Worm (Caenorhabditis elegans) whole organism, young adult: ENCODE measurements around the gene K10G4.10.

ENCODE experiments used
- B0035.1 ChIP-seq: sonication (generic microtip); optimal IDR thresholded peaks from 2 replicates; lab custom pipeline; 2016; ENCODE audit warnings: missing genetic modification characterization, mild to moderate bottlenecking, missing compliant biosample characterization, missing genotype, missing genetic modification reagents
- B0336.3 ChIP-seq: fragments of 200-800 bp; sonication (Bioruptor generic); IDR thresholded peaks from 2 replicates; pipeline ENCODE4 v1.3.6; 2022; ENCODE audit warnings: missing genetic modification characterization, missing compliant biosample characterization
- F23B12.7 ChIP-seq: sonication (generic microtip); optimal IDR thresholded peaks from 2 replicates; lab custom pipeline; 2017; ENCODE audit warnings: missing genetic modification characterization, mild to moderate bottlenecking, missing compliant biosample characterization, antibody characterized with exemption, moderate library complexity; ENCODE audit not compliant: insufficient read depth
- F39B2.1 ChIP-seq: fragments of 200-800 bp; sonication (Bioruptor generic); IDR thresholded peaks from 2 replicates; pipeline ENCODE4 v1.3.6; 2022; ENCODE audit warnings: missing genetic modification reagents, missing genetic modification characterization, missing compliant biosample characterization
- F49E8.2 ChIP-seq: sonication (generic microtip); optimal IDR thresholded peaks from 3 replicates; lab custom pipeline; 2017; ENCODE audit warnings: missing genetic modification characterization, mild to moderate bottlenecking, missing compliant biosample characterization, antibody characterized with exemption, moderate library complexity; ENCODE audit not compliant: insufficient read depth
- T07F8.4 ChIP-seq: sonication (generic microtip); optimal IDR thresholded peaks from 2 replicates; lab custom pipeline; 2016; ENCODE audit warnings: mild to moderate bottlenecking, missing genetic modification characterization, moderate library complexity, missing compliant biosample characterization
- Y53G8AR.9 ChIP-seq: fragments of 200-800 bp; sonication (Bioruptor generic); conservative IDR thresholded peaks from 2 replicates; pipeline ENCODE4 v1.3.6; 2022; ENCODE audit warnings: missing genetic modification reagents, missing genetic modification characterization, missing compliant biosample characterization
- Y95B8A.8 ChIP-seq: fragments of 200-800 bp; sonication (Bioruptor generic); IDR thresholded peaks from 2 replicates; pipeline ENCODE4 v1.3.6; 2022; ENCODE audit warnings: missing genetic modification reagents, missing genetic modification characterization, missing compliant biosample characterization
- aptf-3 ChIP-seq: fragments of 200-800 bp; sonication (Bioruptor generic); IDR thresholded peaks from 2 replicates; pipeline ENCODE4 v1.3.6; 2022; ENCODE audit warnings: missing genetic modification characterization, missing compliant biosample characterization
- atf-7 ChIP-seq: sonication (generic microtip); optimal IDR thresholded peaks from 2 replicates; lab custom pipeline; 2017; ENCODE audit warnings: mild to moderate bottlenecking, missing genetic modification characterization, missing compliant biosample characterization
- attf-6 ChIP-seq: fragments of 200-800 bp; sonication (Bioruptor generic); IDR thresholded peaks from 2 replicates; pipeline ENCODE4 v1.3.6; 2022; ENCODE audit warnings: missing genetic modification reagents, missing genetic modification characterization, missing compliant biosample characterization
- ccch-3 ChIP-seq: fragments of 200-800 bp; sonication (Bioruptor generic); optimal IDR thresholded peaks from 2 replicates; lab custom pipeline; 2018; ENCODE audit warnings: mild to moderate bottlenecking, missing genetic modification characterization, missing compliant biosample characterization
- cebp-2 ChIP-seq: fragments of 200-800 bp; sonication (Bioruptor generic); IDR thresholded peaks from 2 replicates; pipeline ENCODE4 v1.3.6; 2022; ENCODE audit warnings: missing genetic modification characterization, missing compliant biosample characterization
- ceh-40 ChIP-seq: fragments of 200-800 bp; sonication (Bioruptor generic); IDR thresholded peaks from 2 replicates; pipeline ENCODE4 v1.3.6; 2022; ENCODE audit warnings: missing genetic modification characterization, missing compliant biosample characterization
- ceh-58 ChIP-seq: fragments of 200-800 bp; sonication (Bioruptor generic); IDR thresholded peaks from 2 replicates; pipeline ENCODE4 v1.3.6; 2022; ENCODE audit warnings: missing genetic modification characterization, missing compliant biosample characterization
- die-1 ChIP-seq: sonication (generic microtip); optimal IDR thresholded peaks from 2 replicates; lab custom pipeline; 2016; ENCODE audit warnings: missing genotype, mild to moderate bottlenecking, missing genetic modification characterization, missing compliant biosample characterization
- dpff-1 ChIP-seq: sonication (generic microtip); optimal IDR thresholded peaks from 2 replicates; lab custom pipeline; 2017; ENCODE audit warnings: mild to moderate bottlenecking, missing genetic modification characterization, missing compliant biosample characterization
- fkh-3 ChIP-seq: sonication (generic microtip); optimal IDR thresholded peaks from 2 replicates; lab custom pipeline; 2016; ENCODE audit warnings: mild to moderate bottlenecking, missing genetic modification characterization, missing compliant biosample characterization
- hlh-26 ChIP-seq: fragments of 200-800 bp; sonication (Bioruptor generic); conservative IDR thresholded peaks from 2 replicates; pipeline ENCODE4 v1.3.6; 2022; ENCODE audit warnings: missing genetic modification reagents, missing genetic modification characterization, missing compliant biosample characterization
- hmg-20 ChIP-seq: fragments of 200-800 bp; sonication (Bioruptor generic); IDR thresholded peaks from 2 replicates; pipeline ENCODE4 v1.3.6; 2022; ENCODE audit warnings: missing genetic modification reagents, missing genetic modification characterization, missing compliant biosample characterization
- madf-10 ChIP-seq: sonication (generic microtip); optimal IDR thresholded peaks from 2 replicates; lab custom pipeline; 2016; ENCODE audit warnings: mild to moderate bottlenecking, missing genetic modification characterization, missing compliant biosample characterization
- mcd-1 ChIP-seq: fragments of 200-800 bp; sonication (Bioruptor generic); IDR thresholded peaks from 2 replicates; pipeline ENCODE4 v1.3.6; 2022; ENCODE audit warnings: missing genetic modification reagents, missing genetic modification characterization, missing compliant biosample characterization
- nfya-1 ChIP-seq: sonication (generic microtip); optimal IDR thresholded peaks from 2 replicates; lab custom pipeline; 2017; ENCODE audit warnings: antibody characterized with exemption, missing compliant biosample characterization, missing genetic modification characterization, borderline replicate concordance; ENCODE audit not compliant: insufficient read depth
- nhr-27 ChIP-seq: fragments of 200-800 bp; sonication (Bioruptor generic); optimal IDR thresholded peaks from 2 replicates; lab custom pipeline; 2018; ENCODE audit warnings: mild to moderate bottlenecking, missing genetic modification characterization, moderate library complexity, missing compliant biosample characterization
- pbrm-1 ChIP-seq: fragments of 200-800 bp; sonication (Bioruptor generic); IDR thresholded peaks from 2 replicates; pipeline ENCODE4 v1.3.6; 2022; ENCODE audit warnings: missing genetic modification reagents, missing genetic modification characterization, missing compliant biosample characterization
- rcor-1 ChIP-seq: fragments of 200-800 bp; sonication (Bioruptor generic); IDR thresholded peaks from 2 replicates; pipeline ENCODE4 v1.3.6; 2022; ENCODE audit warnings: missing genetic modification reagents, missing genetic modification characterization, missing compliant biosample characterization
- rpc-1 ChIP-seq, 2 experiments: fragments of 150-350 bp in 1 of 2; sonication (generic microtip) in 1 of 2; optimal IDR thresholded peaks; 2 replicates each; lab custom pipeline; 2014 to 2018; ENCODE audit warnings: missing biosample characterization in 1 of 2, missing genetic modification characterization in 1 of 2, missing genetic modification reagents in 1 of 2, missing genotype in 1 of 2
- snpc-1.1 ChIP-seq: sonication (generic microtip); optimal IDR thresholded peaks from 2 replicates; lab custom pipeline; 2017; ENCODE audit warnings: missing genetic modification characterization, mild to moderate bottlenecking, missing compliant biosample characterization, antibody characterized with exemption, moderate library complexity, missing genotype, missing genetic modification reagents; ENCODE audit not compliant: insufficient read depth
- snpc-3.4 ChIP-seq: sonication (generic microtip); optimal IDR thresholded peaks from 2 replicates; lab custom pipeline; 2017; ENCODE audit warnings: missing genetic modification characterization, mild to moderate bottlenecking, missing compliant biosample characterization, antibody characterized with exemption, moderate library complexity, missing genotype, missing genetic modification reagents
- snpc-4 ChIP-seq, 5 experiments: fragments of 150-350 bp in 1 of 5; sonication (generic microtip) in 4 of 5; optimal IDR thresholded peaks; 2 replicates each; lab custom pipeline; 2014 to 2018; ENCODE audit warnings: missing genetic modification characterization in 5 of 5, missing biosample characterization in 3 of 5, antibody characterized with exemption in 2 of 5, mild to moderate bottlenecking in 2 of 5, missing compliant biosample characterization in 2 of 5, missing genotype in 2 of 5, moderate library complexity in 2 of 5, missing genetic modification reagents in 1 of 5
- somi-1 ChIP-seq: fragments of 200-800 bp; sonication (Bioruptor generic); optimal IDR thresholded peaks from 2 replicates; lab custom pipeline; 2018; ENCODE audit warnings: mild to moderate bottlenecking, missing genetic modification characterization, missing compliant biosample characterization
- sptf-2 ChIP-seq: fragments of 200-800 bp; sonication (Bioruptor generic); optimal IDR thresholded peaks from 2 replicates; lab custom pipeline; 2018; ENCODE audit warnings: mild to moderate bottlenecking, missing genetic modification characterization, missing compliant biosample characterization
- tlf-1 ChIP-seq: fragments of 200-800 bp; sonication (Bioruptor generic); optimal IDR thresholded peaks from 2 replicates; lab custom pipeline; 2018; ENCODE audit warnings: mild to moderate bottlenecking, missing genetic modification characterization, missing compliant biosample characterization
- xnd-1 ChIP-seq: sonication (generic microtip); optimal IDR thresholded peaks from 2 replicates; lab custom pipeline; 2016; ENCODE audit warnings: missing genotype, missing genetic modification reagents, missing genetic modification characterization, missing compliant biosample characterization
- zfh-2 ChIP-seq: fragments of 200-800 bp; sonication (Bioruptor generic); conservative IDR thresholded peaks from 2 replicates; pipeline ENCODE4 v1.3.6; 2022; ENCODE audit warnings: missing genetic modification reagents, missing genetic modification characterization, missing compliant biosample characterization
- zim-3 ChIP-seq: sonication (generic microtip); optimal IDR thresholded peaks from 2 replicates; lab custom pipeline; 2017; ENCODE audit warnings: mild to moderate bottlenecking, missing genetic modification characterization, moderate library complexity, missing compliant biosample characterization
- ztf-18 ChIP-seq: sonication (generic microtip); optimal IDR thresholded peaks from 2 replicates; lab custom pipeline; 2016; ENCODE audit warnings: missing genotype, mild to moderate bottlenecking, missing genetic modification characterization, missing compliant biosample characterization
- ztf-28 ChIP-seq: fragments of 200-800 bp; sonication (Bioruptor generic); IDR thresholded peaks from 2 replicates; pipeline ENCODE4 v1.3.6; 2022; ENCODE audit warnings: missing genetic modification reagents, missing genetic modification characterization, missing compliant biosample characterization
- ztf-3 ChIP-seq: fragments of 200-800 bp; sonication (Bioruptor generic); optimal IDR thresholded peaks from 2 replicates; lab custom pipeline; 2018; ENCODE audit warnings: mild to moderate bottlenecking, missing genetic modification characterization, missing compliant biosample characterization

The K10G4.10 gene

DNA sequence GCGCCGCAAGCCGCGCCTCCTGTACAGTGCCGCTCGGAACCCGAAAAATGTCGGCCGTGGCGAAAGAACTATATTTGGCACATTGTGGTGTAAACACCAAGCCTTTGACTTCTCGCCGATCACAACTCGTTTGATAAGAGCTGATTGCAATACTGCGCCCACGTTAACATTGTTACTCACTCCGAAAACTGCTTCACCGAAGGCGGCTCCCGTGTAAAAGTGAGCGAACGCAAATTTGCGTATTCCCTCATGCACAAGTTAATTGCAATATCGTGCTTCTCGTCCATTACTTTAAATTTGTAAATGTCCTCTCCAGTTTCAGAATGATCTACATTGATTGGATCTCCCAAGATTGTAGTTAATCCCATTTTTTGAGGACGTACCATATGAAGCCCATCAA, 10.8 kb downstream of the K10G4.10 start (continued):
- TF ChIP-seq snpc-3.4 (tag; lab: Kevin White, UChicago) (no peak), snpc-4 (GFP tag; optimal IDR thresholded peaks at IDR 0.05; lab: Kevin White, UChicago) (no peak), snpc-4 (tag; optimal IDR thresholded peaks at IDR 0.05; lab: Kevin White, UChicago) (no peak), atf-7 (no peak)

DNA sequence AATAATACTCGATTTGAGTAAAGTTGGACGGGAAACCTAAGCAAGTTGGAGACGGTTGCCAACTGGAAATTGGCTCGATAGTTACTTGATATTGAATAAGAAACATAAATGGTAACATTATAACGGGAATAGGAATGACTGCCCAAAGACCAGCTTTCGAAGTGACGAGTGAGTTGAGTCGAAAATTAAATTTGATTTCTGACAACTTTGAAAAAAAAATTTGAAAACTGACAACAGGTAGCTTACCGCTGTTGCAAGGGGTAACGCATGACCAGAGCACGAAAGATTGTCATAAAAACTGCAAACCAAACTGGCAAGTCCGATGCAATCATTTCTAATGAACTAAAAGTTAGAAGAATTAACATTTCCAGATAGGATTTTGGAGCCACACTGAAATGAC, 19.4 kb downstream of the K10G4.10 start:
- TF ChIP-seq xnd-1 (tag; lab: Kevin White, UChicago) = no peak
- no peak for TF ChIP-seq die-1
- TF ChIP-seq pbrm-1 (GFP tag; lab: Robert Waterston, UW) = no peak
- TF ChIP-seq madf-10 = no peak
- no peak for TF ChIP-seq B0336.3 (GFP tag; lab: Robert Waterston, UW)
- no peak for TF ChIP-seq attf-6 (GFP tag; lab: Robert Waterston, UW)
- TF ChIP-seq sptf-2 (GFP tag; lab: Kevin White, UChicago) = no peak
- TF ChIP-seq ztf-18 (tag; lab: Kevin White, UChicago) = no peak
- TF ChIP-seq Y95B8A.8 = no peak
- TF ChIP-seq fkh-3 (tag; lab: Kevin White, UChicago) = no peak
- TF ChIP-seq cebp-2 (GFP tag; lab: Robert Waterston, UW) = no peak
- no peak for TF ChIP-seq hmg-20 (GFP tag; lab: Robert Waterston, UW)
- TF ChIP-seq somi-1 = no peak
- TF ChIP-seq ztf-3 (GFP tag; lab: Kevin White, UChicago) = no peak

DNA sequence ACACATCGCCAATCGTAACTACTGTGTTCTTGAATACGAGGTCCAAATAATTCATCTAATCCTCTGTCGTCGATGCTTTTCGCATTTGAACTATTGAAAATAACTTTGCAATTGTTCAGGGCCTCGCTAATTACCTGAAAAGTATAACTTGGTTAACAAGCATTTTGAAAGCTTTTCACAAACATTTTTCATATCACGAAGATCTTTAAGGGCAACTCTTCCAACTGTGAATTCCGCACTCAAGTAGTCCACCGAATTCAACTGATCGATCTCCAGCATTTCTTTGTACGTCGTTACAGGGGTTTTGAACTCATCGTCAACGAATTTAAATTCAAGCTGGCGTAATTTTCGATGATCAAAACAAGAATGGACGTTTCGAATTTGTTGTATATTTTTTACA, 23.1 kb downstream of the K10G4.10 start:
- TF ChIP-seq pbrm-1 (GFP tag; lab: Robert Waterston, UW) (no peak), nfya-1 (no peak), T07F8.4 (tag; lab: Kevin White, UChicago) (no peak), ceh-58 (GFP tag; lab: Robert Waterston, UW) (no peak), atf-7 (no peak)
- TF ChIP-seq, all 124 proteins: peak for 0

DNA sequence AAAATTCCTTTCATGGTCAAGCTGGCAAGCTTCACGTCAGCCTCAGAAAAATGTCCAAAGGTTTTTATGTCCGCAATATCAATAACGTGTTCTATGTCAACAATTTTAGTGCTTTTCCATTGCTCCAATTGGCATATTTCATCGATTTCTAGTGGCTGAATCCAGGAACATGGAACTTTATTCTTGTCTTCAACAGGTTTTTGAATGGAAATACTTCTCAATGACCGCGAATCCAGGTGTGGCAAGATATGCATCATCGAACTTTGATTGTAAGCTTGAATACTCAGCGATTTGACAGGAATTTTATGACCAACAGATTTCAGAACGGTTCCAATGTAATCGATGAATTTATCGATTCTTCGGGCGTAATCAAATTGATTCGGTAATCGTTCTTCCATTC, 25.3 kb downstream of the K10G4.10 start:
- TF ChIP-seq snpc-3.4 (tag; lab: Kevin White, UChicago) (no peak), aptf-3 (GFP tag; lab: Robert Waterston, UW) (no peak), tlf-1 (GFP tag; lab: Kevin White, UChicago) (no peak), snpc-1.1 (tag; lab: Kevin White, UChicago) (no peak), ceh-40 (GFP tag; lab: Robert Waterston, UW) (no peak), rpc-1 (optimal IDR thresholded peaks at IDR 0.05; lab: Kevin White, UChicago) (no peak), rpc-1 (tag; optimal IDR thresholded peaks at IDR 0.05; lab: Kevin White, UChicago) (no peak), T07F8.4 (tag; lab: Kevin White, UChicago) (no peak), zim-3 (no peak)
- TF ChIP-seq, all 124 proteins: peak for 0

- no peak for TF ChIP-seq mcd-1
- TF ChIP-seq dpff-1 (tag; lab: Kevin White, UChicago) = no peak
- no peak for TF ChIP-seq F23B12.7 (tag; lab: Kevin White, UChicago)
- TF ChIP-seq zfh-2 (GFP tag; lab: Robert Waterston, UW) = no peak
- no peak for TF ChIP-seq nhr-27 (tag; lab: Kevin White, UChicago)
- TF ChIP-seq ztf-28 = no peak
- TF ChIP-seq nfya-1 = no peak
- TF ChIP-seq B0035.1 = no peak
- no peak for TF ChIP-seq hlh-26 (GFP tag; lab: Robert Waterston, UW)
- no peak for TF ChIP-seq F39B2.1 (GFP tag; lab: Robert Waterston, UW)
- TF ChIP-seq Y53G8AR.9 (GFP tag; lab: Robert Waterston, UW) = no peak
- TF ChIP-seq F49E8.2 (tag; lab: Kevin White, UChicago) = no peak
- no peak for TF ChIP-seq ccch-3
- TF ChIP-seq rcor-1 (GFP tag; lab: Robert Waterston, UW) = no peak
- TF ChIP-seq, all 124 proteins: peak for 0
Observed at ce11 chrV:17301375-17301774, 28.0 kb downstream of the K10G4.10 start, which contains the start of gene K10G4.5. Gene K10G4.5 (minus strand): TSS chrV:17301475.
